Worm (Caenorhabditis elegans) whole organism, young adult: ENCODE measurements around the gene F44D12.2.
"Not testable (repeated sequence)": the region's sequence is repeated elsewhere in the genome, so short reads cannot be mapped to it uniquely, and the experiment has no call there.

Source experiments
- B0261.1 ChIP-seq: sonication (generic microtip); optimal IDR thresholded peaks from 2 replicates; lab custom pipeline; 2016; ENCODE audit warnings: mild to moderate bottlenecking, missing genetic modification characterization, moderate library complexity, missing compliant biosample characterization
- F10E7.11 ChIP-seq: sonication (generic microtip); optimal IDR thresholded peaks from 2 replicates; lab custom pipeline; 2017; ENCODE audit warnings: mild to moderate bottlenecking, missing genetic modification characterization, moderate library complexity, missing compliant biosample characterization
- F39B2.1 ChIP-seq: fragments of 200-800 bp; sonication (Bioruptor generic); IDR thresholded peaks from 2 replicates; pipeline ENCODE4 v1.3.6; 2022; ENCODE audit warnings: missing genetic modification reagents, missing genetic modification characterization, missing compliant biosample characterization
- Y56A3A.18 ChIP-seq: fragments of 200-800 bp; sonication (Bioruptor generic); IDR thresholded peaks from 2 replicates; pipeline ENCODE4 v1.3.6; 2022; ENCODE audit warnings: missing genetic modification reagents, missing genetic modification characterization, missing compliant biosample characterization
- attf-6 ChIP-seq: fragments of 200-800 bp; sonication (Bioruptor generic); IDR thresholded peaks from 2 replicates; pipeline ENCODE4 v1.3.6; 2022; ENCODE audit warnings: missing genetic modification reagents, missing genetic modification characterization, missing compliant biosample characterization
- bed-1 ChIP-seq: fragments of 200-800 bp; sonication (Bioruptor generic); IDR thresholded peaks from 2 replicates; pipeline ENCODE4 v1.3.6; 2022; ENCODE audit warnings: missing genetic modification reagents, missing genetic modification characterization, missing compliant biosample characterization
- bed-2 ChIP-seq: fragments of 200-800 bp; sonication (Bioruptor generic); IDR thresholded peaks from 2 replicates; pipeline ENCODE4 v1.3.6; 2022; ENCODE audit warnings: missing genetic modification reagents, missing genetic modification characterization, missing compliant biosample characterization
- cebp-1 ChIP-seq, 2 experiments: fragments of 200-800 bp in 1 of 2; sonication (Bioruptor generic) in 1 of 2; sonication (generic microtip) in 1 of 2; IDR thresholded peaks in 1 of 2; optimal IDR thresholded peaks in 1 of 2; 2 replicates each; pipeline versions ENCODE4 v1.3.6 to Lab custom; 2017 to 2022; ENCODE audit warnings: missing compliant biosample characterization in 2 of 2, missing genetic modification characterization in 2 of 2, mild to moderate bottlenecking in 1 of 2, missing genetic modification reagents in 1 of 2, moderate library complexity in 1 of 2
- ceh-100 ChIP-seq: fragments of 200-800 bp; sonication (Bioruptor generic); IDR thresholded peaks from 2 replicates; pipeline ENCODE4 v1.3.6; 2022; ENCODE audit warnings: missing genetic modification reagents, missing genetic modification characterization, missing compliant biosample characterization
- ceh-79 ChIP-seq: sonication (generic microtip); optimal IDR thresholded peaks from 2 replicates; lab custom pipeline; 2017; ENCODE audit warnings: mild to moderate bottlenecking, missing genetic modification characterization, missing compliant biosample characterization
- efl-1 ChIP-seq: fragments of 150-350 bp; optimal IDR thresholded peaks from 2 replicates; lab custom pipeline; 2014; ENCODE audit warnings: missing biosample characterization, missing genetic modification reagents, missing genetic modification characterization
- hmg-1.2 ChIP-seq: fragments of 200-800 bp; sonication (Bioruptor generic); IDR thresholded peaks from 2 replicates; pipeline ENCODE4 v1.3.6; 2022; ENCODE audit warnings: missing genetic modification reagents, missing genetic modification characterization, missing compliant biosample characterization
- hrde-1 ChIP-seq: sonication (generic microtip); optimal IDR thresholded peaks from 2 replicates; lab custom pipeline; 2016; ENCODE audit warnings: missing genetic modification characterization, mild to moderate bottlenecking, missing compliant biosample characterization, moderate library complexity, missing genotype, missing genetic modification reagents, borderline replicate concordance
- let-526 ChIP-seq: fragments of 200-800 bp; sonication (Bioruptor generic); IDR thresholded peaks from 2 replicates; pipeline ENCODE4 v1.3.6; 2022; ENCODE audit warnings: missing genetic modification reagents, missing genetic modification characterization, missing compliant biosample characterization
- lin-35 ChIP-seq, 3 experiments: fragments of 150-350 bp in 2 of 3; sonication (generic microtip) in 1 of 3; optimal IDR thresholded peaks; 2 replicates each; lab custom pipeline; 2014 to 2018; ENCODE audit warnings: missing biosample characterization in 3 of 3, missing genetic modification characterization in 3 of 3, missing genetic modification reagents in 3 of 3
- lsy-27 ChIP-seq: sonication (generic microtip); optimal IDR thresholded peaks from 2 replicates; lab custom pipeline; 2017; ENCODE audit warnings: missing genetic modification characterization, mild to moderate bottlenecking, missing compliant biosample characterization, antibody characterized with exemption, missing genotype, borderline replicate concordance; ENCODE audit not compliant: insufficient read depth
- madf-6 ChIP-seq: fragments of 200-800 bp; sonication (Bioruptor generic); IDR thresholded peaks from 2 replicates; pipeline ENCODE4 v1.3.6; 2022; ENCODE audit warnings: missing genetic modification reagents, missing genetic modification characterization, missing compliant biosample characterization
- mes-4 ChIP-seq: sonication (generic microtip); optimal IDR thresholded peaks from 2 replicates; lab custom pipeline; 2016; ENCODE audit warnings: missing genotype, missing genetic modification characterization, missing compliant biosample characterization
- nhr-27 ChIP-seq: fragments of 200-800 bp; sonication (Bioruptor generic); optimal IDR thresholded peaks from 2 replicates; lab custom pipeline; 2018; ENCODE audit warnings: mild to moderate bottlenecking, missing genetic modification characterization, moderate library complexity, missing compliant biosample characterization
- nhr-80 ChIP-seq: sonication (generic microtip); optimal IDR thresholded peaks from 2 replicates; lab custom pipeline; 2016; ENCODE audit warnings: missing genetic modification characterization, missing compliant biosample characterization
- pbrm-1 ChIP-seq: fragments of 200-800 bp; sonication (Bioruptor generic); IDR thresholded peaks from 2 replicates; pipeline ENCODE4 v1.3.6; 2022; ENCODE audit warnings: missing genetic modification reagents, missing genetic modification characterization, missing compliant biosample characterization
- pha-4 ChIP-seq: fragments of 150-350 bp; sonication (generic microtip); optimal IDR thresholded peaks from 2 replicates; lab custom pipeline; 2014; ENCODE audit warnings: missing biosample characterization, missing genetic modification reagents, missing genetic modification characterization
- repo-1 ChIP-seq: sonication (generic microtip); optimal IDR thresholded peaks from 2 replicates; lab custom pipeline; 2017; ENCODE audit warnings: mild to moderate bottlenecking, missing genetic modification characterization, missing compliant biosample characterization
- rpc-1 ChIP-seq, 2 experiments: fragments of 150-350 bp in 1 of 2; sonication (generic microtip) in 1 of 2; optimal IDR thresholded peaks; 2 replicates each; lab custom pipeline; 2014 to 2018; ENCODE audit warnings: missing biosample characterization in 1 of 2, missing genetic modification characterization in 1 of 2, missing genetic modification reagents in 1 of 2, missing genotype in 1 of 2
- snpc-1.1 ChIP-seq: sonication (generic microtip); optimal IDR thresholded peaks from 2 replicates; lab custom pipeline; 2017; ENCODE audit warnings: missing genetic modification characterization, mild to moderate bottlenecking, missing compliant biosample characterization, antibody characterized with exemption, moderate library complexity, missing genotype, missing genetic modification reagents; ENCODE audit not compliant: insufficient read depth
- snpc-1.3 ChIP-seq: sonication (generic microtip); optimal IDR thresholded peaks from 2 replicates; lab custom pipeline; 2017; ENCODE audit warnings: missing genetic modification characterization, mild to moderate bottlenecking, missing compliant biosample characterization, antibody characterized with exemption, moderate library complexity, missing genotype, missing genetic modification reagents; ENCODE audit not compliant: insufficient read depth
- snpc-4 ChIP-seq, 5 experiments: fragments of 150-350 bp in 1 of 5; sonication (generic microtip) in 4 of 5; optimal IDR thresholded peaks; 2 replicates each; lab custom pipeline; 2014 to 2018; ENCODE audit warnings: missing genetic modification characterization in 5 of 5, missing biosample characterization in 3 of 5, antibody characterized with exemption in 2 of 5, mild to moderate bottlenecking in 2 of 5, missing compliant biosample characterization in 2 of 5, missing genotype in 2 of 5, moderate library complexity in 2 of 5, missing genetic modification reagents in 1 of 5
- tlf-1 ChIP-seq: fragments of 200-800 bp; sonication (Bioruptor generic); optimal IDR thresholded peaks from 2 replicates; lab custom pipeline; 2018; ENCODE audit warnings: mild to moderate bottlenecking, missing genetic modification characterization, missing compliant biosample characterization
- unc-62 ChIP-seq: fragments of 150-350 bp; optimal IDR thresholded peaks from 2 replicates; lab custom pipeline; 2014; ENCODE audit warnings: missing biosample characterization, missing genetic modification reagents, missing genetic modification characterization
- ztf-18 ChIP-seq: sonication (generic microtip); optimal IDR thresholded peaks from 2 replicates; lab custom pipeline; 2016; ENCODE audit warnings: missing genotype, mild to moderate bottlenecking, missing genetic modification characterization, missing compliant biosample characterization
- ztf-3 ChIP-seq: fragments of 200-800 bp; sonication (Bioruptor generic); optimal IDR thresholded peaks from 2 replicates; lab custom pipeline; 2018; ENCODE audit warnings: mild to moderate bottlenecking, missing genetic modification characterization, missing compliant biosample characterization

Gene F44D12.2

DNA sequence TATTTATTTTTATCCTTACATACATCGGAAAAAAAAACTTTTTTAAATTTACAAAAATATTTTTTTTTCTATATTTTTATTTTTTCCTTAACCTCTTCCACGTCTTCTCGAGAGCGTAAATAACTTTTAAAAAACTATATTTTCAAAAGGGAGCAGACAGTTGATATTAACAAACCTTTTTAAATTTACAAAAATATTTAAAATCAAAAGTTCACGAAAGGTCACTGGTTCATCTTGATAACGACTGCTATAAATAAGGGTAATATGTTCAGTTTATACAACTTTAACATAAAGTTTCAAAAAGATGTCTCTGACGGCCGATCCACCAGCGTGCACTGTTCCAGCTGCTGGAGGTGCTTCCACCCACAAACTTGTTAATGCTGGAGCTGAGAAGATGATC is 11.2 kb upstream of the F44D12.2 start, which contains the start of the genes F44D12.16 and msd-2:
Gene F44D12.16, plus strand, starts transcription at position 301 of the 400 bp plus-strand sequence.
Gene msd-2, plus strand, starts transcription at position 305 of the 400 bp plus-strand sequence.
- not testable (repeated sequence) for TF ChIP-seq repo-1; pha-4; Y56A3A.18 (GFP tag; lab: Robert Waterston, UW)

DNA sequence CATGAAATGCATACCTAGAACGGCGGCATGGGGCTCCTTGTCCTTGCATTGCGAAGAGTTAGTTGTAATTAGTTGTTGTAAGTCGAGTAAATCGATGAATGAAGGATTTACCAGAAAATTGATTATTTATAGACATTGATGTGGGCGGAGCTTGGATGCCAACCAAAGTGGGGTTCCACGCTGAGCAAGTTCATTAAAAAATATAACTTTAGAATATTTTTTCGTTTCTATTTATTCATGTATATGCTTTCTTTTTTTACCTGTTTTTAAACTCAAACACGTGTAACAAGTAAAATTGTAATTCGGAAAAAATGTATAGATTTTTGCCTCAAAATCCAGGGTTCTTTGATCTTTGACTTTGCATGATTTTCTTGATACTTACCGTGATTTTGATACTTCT is 10.0 kb upstream of the F44D12.2 start, which contains the start of gene gipc-2:
Gene gipc-2, minus strand, starts transcription at position 101 of the 400 bp plus-strand sequence.
- TF ChIP-seq hmg-1.2 (GFP tag; lab: Robert Waterston, UW): no peak
- TF ChIP-seq ceh-79 (tag; lab: Kevin White, UChicago): no peak
- TF ChIP-seq tlf-1 (GFP tag; lab: Kevin White, UChicago): no peak
- TF ChIP-seq unc-62 (GFP tag; lab: Kevin White, UChicago): no peak
- TF ChIP-seq nhr-80 (tag; lab: Kevin White, UChicago): no peak
- TF ChIP-seq bed-2 (GFP tag; lab: Robert Waterston, UW): no peak
- no peak for TF ChIP-seq rpc-1 (optimal IDR thresholded peaks at IDR 0.05; lab: Kevin White, UChicago)
- no peak for TF ChIP-seq rpc-1 (tag; optimal IDR thresholded peaks at IDR 0.05; lab: Kevin White, UChicago)
- no peak for TF ChIP-seq nhr-27 (tag; lab: Kevin White, UChicago)
- no peak for TF ChIP-seq pha-4
- no peak for TF ChIP-seq ztf-18
- TF ChIP-seq madf-6 (GFP tag; lab: Robert Waterston, UW): no peak
- TF ChIP-seq hrde-1 (tag; lab: Kevin White, UChicago): no peak
- no peak for TF ChIP-seq ztf-3 (GFP tag; lab: Kevin White, UChicago)
- TF ChIP-seq, all 124 proteins: peak for 0

DNA sequence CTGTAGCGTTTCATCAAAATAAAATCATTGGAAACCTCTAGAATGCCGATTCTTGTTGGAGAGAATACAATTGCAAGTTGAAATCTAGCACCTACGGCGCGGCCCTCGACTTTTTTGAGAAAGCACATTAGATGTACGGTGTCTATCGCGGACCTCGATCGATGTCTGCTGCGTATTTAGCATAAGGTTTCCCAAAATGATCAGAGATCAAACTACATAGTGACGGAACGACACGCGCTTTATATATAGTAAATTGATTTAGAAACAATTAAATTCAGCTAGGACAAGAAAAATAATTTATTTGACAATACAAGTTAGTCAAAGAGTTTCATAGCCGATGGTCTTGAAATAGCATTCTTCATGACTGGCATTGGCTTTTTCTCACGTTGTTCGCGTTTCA is 8.6 kb upstream of the F44D12.2 start:
- TF ChIP-seq cebp-1 (GFP tag; IDR thresholded peaks at IDR 0.05; lab: Robert Waterston, UW): no peak
- no peak for TF ChIP-seq cebp-1 (tag; optimal IDR thresholded peaks at IDR 0.05; lab: Kevin White, UChicago)
- peak; percentile 71 for TF ChIP-seq snpc-1.1 (tag; lab: Kevin White, UChicago)
- TF ChIP-seq lin-35 (GFP tag; optimal IDR thresholded peaks at IDR 0.05; lab: Kevin White, UChicago): no peak
- TF ChIP-seq let-526 (GFP tag; lab: Robert Waterston, UW): no peak
- TF ChIP-seq lsy-27 (tag; lab: Kevin White, UChicago): no peak
- no peak for TF ChIP-seq F39B2.1 (GFP tag; lab: Robert Waterston, UW)
- TF ChIP-seq snpc-1.3 (tag; lab: Kevin White, UChicago): no peak
- no peak for TF ChIP-seq B0261.1 (tag; lab: Kevin White, UChicago)
- TF ChIP-seq hmg-1.2 (GFP tag; lab: Robert Waterston, UW): peak; percentile 51
- no peak for TF ChIP-seq bed-2 (GFP tag; lab: Robert Waterston, UW)
- TF ChIP-seq attf-6: no peak
- TF ChIP-seq mes-4 (tag; lab: Kevin White, UChicago): no peak
- no peak for TF ChIP-seq ceh-100 (GFP tag; lab: Robert Waterston, UW)
- TF ChIP-seq efl-1: no peak
- no peak for TF ChIP-seq snpc-4 (GFP tag; optimal IDR thresholded peaks at IDR 0.05; lab: Kevin White, UChicago)
- peak in 2 of 4 experiments; percentile 62 to 85 for TF ChIP-seq snpc-4 (tag; optimal IDR thresholded peaks at IDR 0.05; lab: Kevin White, UChicago)
- peak; percentile 54 for TF ChIP-seq pbrm-1 (GFP tag; lab: Robert Waterston, UW)
- no peak for TF ChIP-seq bed-1 (GFP tag; lab: Robert Waterston, UW)
- no peak for TF ChIP-seq F10E7.11 (tag; lab: Kevin White, UChicago)
